Worm (Caenorhabditis elegans): Measurements from ENCODE around the gene B0507.9.

DNA sequence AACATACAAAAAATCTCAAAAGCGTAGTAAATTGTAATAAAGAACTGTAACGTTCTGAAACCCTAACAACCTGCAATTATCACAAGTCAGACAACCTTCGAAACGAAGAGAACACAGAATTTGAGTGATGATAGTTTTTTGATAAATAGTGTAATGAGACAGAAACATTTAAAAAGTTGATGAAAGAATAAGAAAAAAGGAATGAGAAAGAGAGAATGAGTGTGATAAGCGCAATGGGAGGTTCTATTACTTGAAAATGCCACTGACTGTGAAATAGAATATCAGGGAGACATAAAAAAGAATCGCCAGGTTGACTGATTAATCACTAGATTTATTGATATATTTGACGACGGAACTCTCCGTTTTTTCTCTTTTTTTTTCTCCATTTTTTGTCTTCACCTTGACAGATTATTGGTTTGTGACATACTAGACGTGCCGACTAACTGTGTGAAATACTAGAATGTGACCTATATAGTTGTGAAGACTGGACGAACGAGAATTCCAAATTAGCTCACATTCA, 33.5 kb upstream of the B0507.9 start:
- TF ChIP-seq dao-5 (tag; optimal IDR thresholded peaks at IDR 0.05) (no peak), him-1 (tag; optimal IDR thresholded peaks at IDR 0.05) (no peak), W03F9.2 (tag; optimal IDR thresholded peaks at IDR 0.05) (no peak)
